Fruit fly (Drosophila melanogaster): ENCODE results near the gene EloA.

EloA gene

DNA sequence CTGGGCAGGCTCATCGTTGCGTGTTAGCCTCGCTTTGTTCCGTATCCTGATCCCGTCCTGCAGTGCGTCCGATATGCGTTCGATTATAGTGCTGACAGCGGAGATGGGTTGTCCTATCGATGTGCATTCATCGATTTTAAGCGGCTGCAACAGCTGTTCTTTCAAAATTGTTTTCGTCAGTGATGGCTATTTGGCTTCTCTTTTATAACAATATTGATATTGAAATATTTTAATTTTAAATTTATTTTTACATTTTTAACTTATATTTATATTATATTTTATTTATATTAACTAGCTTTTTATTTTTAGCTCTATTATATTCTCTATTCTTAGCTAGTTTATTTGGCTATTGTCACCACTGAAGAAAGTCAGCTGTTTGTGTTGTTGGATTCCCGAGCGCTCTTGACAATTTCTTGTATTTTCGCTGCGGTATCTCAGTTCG is 6.6 kb downstream of the EloA start, which contains the start of the genes wda and Pex11c (continued):
- TF ChIP-seq H2.0 (GFP tag; IDR thresholded peaks at IDR 0.05) (peak; percentile 79), CG34376 (GFP tag; optimal IDR thresholded peaks at IDR 0.05) (no peak)

DNA sequence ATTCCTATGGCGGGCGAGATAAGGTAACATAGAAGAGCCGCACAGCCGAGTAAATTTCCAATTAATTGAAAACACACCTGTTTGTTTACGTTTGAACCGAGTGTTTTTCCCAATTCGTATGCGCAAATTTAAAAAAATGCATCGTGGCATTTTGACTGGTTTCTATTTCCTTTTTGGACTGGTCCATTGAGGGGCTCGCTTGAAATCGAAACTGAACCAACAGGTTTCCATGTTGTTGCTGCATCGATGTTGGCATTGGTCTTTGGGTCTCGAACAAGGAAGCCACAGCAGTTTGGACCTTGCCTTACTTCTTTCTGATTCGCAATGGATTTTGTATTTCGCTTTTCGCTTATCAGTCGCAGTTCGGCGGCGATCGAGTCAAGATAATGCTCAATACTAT is 7.2 kb downstream of the EloA start:
- peak; percentile 77 for TF ChIP-seq Blimp-1 (GFP tag; optimal IDR thresholded peaks at IDR 0.05)
- peak; percentile 69 for TF ChIP-seq kah (GFP tag; optimal IDR thresholded peaks at IDR 0.05)
- no peak for TF ChIP-seq pan (optimal IDR thresholded peaks at IDR 0.05)
- no peak for TF ChIP-seq pan (GFP tag; optimal IDR thresholded peaks at IDR 0.05 in 1 of 2, IDR thresholded peaks at IDR 0.05 in 1 of 2)

DNA sequence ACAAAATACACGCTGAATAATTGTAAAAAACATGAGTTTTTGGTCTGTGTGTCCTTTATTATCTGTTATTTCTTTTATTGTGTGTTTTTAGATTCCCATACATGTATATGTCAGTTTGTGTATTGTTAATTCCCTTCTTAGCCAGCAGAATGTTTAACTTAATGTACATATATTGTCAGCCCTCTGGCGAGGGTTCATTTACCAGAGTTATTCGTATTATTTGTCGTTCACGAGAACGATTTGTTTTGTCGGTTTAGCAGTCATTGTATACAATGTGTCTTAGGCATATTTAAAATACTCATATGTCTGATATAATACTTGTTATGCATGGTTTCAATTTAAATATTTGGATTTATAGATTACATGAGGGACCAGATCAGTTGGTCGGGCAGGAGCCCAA is 9.2 kb downstream of the EloA start:
- TF ChIP-seq CG2199 (GFP tag; IDR thresholded peaks at IDR 0.05): peak; percentile 92
- no peak for TF ChIP-seq CG10462 (GFP tag; optimal IDR thresholded peaks at IDR 0.05)

DNA sequence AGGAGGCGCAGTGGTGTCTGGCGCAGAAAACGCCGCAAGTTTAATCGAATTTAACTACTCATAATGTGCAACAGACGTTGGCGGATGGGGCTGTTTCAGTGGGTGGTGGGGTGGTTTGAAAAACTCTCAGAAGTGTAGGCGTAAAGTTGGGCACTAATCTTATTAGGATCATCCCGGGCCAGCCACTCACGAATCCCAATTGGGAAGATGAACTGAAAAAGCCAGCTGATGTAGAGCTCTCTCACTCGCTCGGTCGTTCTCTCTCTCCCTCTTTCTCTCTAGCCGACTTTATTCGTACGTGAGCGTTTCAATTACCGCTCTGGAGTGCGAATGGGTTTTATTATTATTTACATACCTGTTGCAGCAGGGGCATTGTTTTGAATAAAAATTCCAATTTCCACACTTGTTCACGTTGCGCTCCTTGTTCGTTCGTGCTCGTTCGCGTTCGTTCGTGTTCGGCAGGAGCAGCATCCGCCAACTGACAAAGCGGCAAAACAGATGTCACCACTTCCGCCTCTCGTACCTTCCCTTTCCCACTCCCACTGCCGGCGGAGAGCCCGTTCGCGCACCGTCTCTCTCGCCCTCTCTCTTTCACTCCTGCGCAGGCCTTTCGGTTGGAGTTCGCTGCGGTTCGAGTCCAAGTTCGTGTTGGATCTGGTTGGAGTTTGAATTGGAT is 27.5 kb downstream of the EloA start:
- TF ChIP-seq CG8478 (optimal IDR thresholded peaks at IDR 0.05): peak; percentile 36
- TF ChIP-seq CG5180 (GFP tag; optimal IDR thresholded peaks at IDR 0.05): peak; percentile 98
- no peak for TF ChIP-seq H2.0 (GFP tag; IDR thresholded peaks at IDR 0.05)
- no peak for TF ChIP-seq bsh (GFP tag; optimal IDR thresholded peaks at IDR 0.05)
- no peak for TF ChIP-seq Drgx (GFP tag; IDR thresholded peaks at IDR 0.05)
- TF ChIP-seq B-H2 (GFP tag; optimal IDR thresholded peaks at IDR 0.05): no peak
- no peak for TF ChIP-seq CG18476 (GFP tag; optimal IDR thresholded peaks at IDR 0.05)
- TF ChIP-seq twi (tag; optimal IDR thresholded peaks at IDR 0.05): peak; percentile 67
- no peak for TF ChIP-seq CG4707 (GFP tag; optimal IDR thresholded peaks at IDR 0.05)
- no peak for TF ChIP-seq Hr3 (GFP tag; optimal IDR thresholded peaks at IDR 0.05)
- no peak for TF ChIP-seq Bgb (GFP tag; IDR thresholded peaks at IDR 0.05; ENCODE audit: partially characterized antibody)
- TF ChIP-seq Fer1 (GFP tag; optimal IDR thresholded peaks at IDR 0.05): no peak
- TF ChIP-seq ranshi (GFP tag; IDR thresholded peaks at IDR 0.05): no peak
- no peak for TF ChIP-seq HLH3B (GFP tag; IDR thresholded peaks at IDR 0.05)
- no peak for TF ChIP-seq pita (GFP tag; optimal IDR thresholded peaks at IDR 0.05)
- TF ChIP-seq CG31365 (tag; optimal IDR thresholded peaks at IDR 0.05): no peak
- no peak for TF ChIP-seq nau (GFP tag; optimal IDR thresholded peaks at IDR 0.05)
- no peak for TF ChIP-seq disco-r (GFP tag; optimal IDR thresholded peaks at IDR 0.05)
- peak; percentile 87 for TF ChIP-seq CG15479 (GFP tag; optimal IDR thresholded peaks at IDR 0.05)
- no peak for TF ChIP-seq maf-S (GFP tag; optimal IDR thresholded peaks at IDR 0.05)
- no peak for TF ChIP-seq dmrt11E (tag; optimal IDR thresholded peaks at IDR 0.05)
- no peak for TF ChIP-seq sqz (GFP tag; optimal IDR thresholded peaks at IDR 0.05)
- no peak for TF ChIP-seq ro (GFP tag; IDR thresholded peaks at IDR 0.05)
- TF ChIP-seq CG13123 (GFP tag; optimal IDR thresholded peaks at IDR 0.05): no peak
- TF ChIP-seq Med (GFP tag): peak; percentile 33
- no peak for TF ChIP-seq C15 (GFP tag; IDR thresholded peaks at IDR 0.05)
- no peak for TF ChIP-seq her (GFP tag; optimal IDR thresholded peaks at IDR 0.05)
- TF ChIP-seq HmgD (GFP tag; optimal IDR thresholded peaks at IDR 0.05): no peak
- TF ChIP-seq yki (optimal IDR thresholded peaks at IDR 0.05): no peak
- TF ChIP-seq ara (GFP tag; IDR thresholded peaks at IDR 0.05): no peak
- TF ChIP-seq chinmo (GFP tag; IDR thresholded peaks at IDR 0.05; ENCODE audit: partially characterized antibody): 0 out of 4 replicates have a peak, but pooled peaks have one; percentile 53
- no peak for TF ChIP-seq ttk (GFP tag; IDR thresholded peaks at IDR 0.05)
- TF ChIP-seq CG7745 (tag; optimal IDR thresholded peaks at IDR 0.05): no peak
- no peak for TF ChIP-seq CG10565 (GFP tag; optimal IDR thresholded peaks at IDR 0.05)
- no peak for TF ChIP-seq CG12744 (GFP tag; optimal IDR thresholded peaks at IDR 0.05)
- TF ChIP-seq Ptx1 (GFP tag; IDR thresholded peaks at IDR 0.05): no peak
- TF ChIP-seq CG6813 (GFP tag; optimal IDR thresholded peaks at IDR 0.05): no peak
- TF ChIP-seq Deaf1 (tag; optimal IDR thresholded peaks at IDR 0.05): peak; percentile 93
- no peak for TF ChIP-seq E2f1 (GFP tag; IDR thresholded peaks at IDR 0.05)
